Comparison of ENCODE assay signal across 8 worm cellular contexts in genomic region chrIII:6116281-6116886, ce11.
A peak's percentile ranks its signal among the peaks of the same experiment; 100 is the strongest.
TF ChIP-seq lines count a peak whose summit lies in the region.

Gene nmt-1, minus strand, starts transcription at chrIII:6116331.

TF ChIP-seq in whole organism, L1 larva, 84 proteins besides CTCF, POLR2A, EP300 and RAD21 (continues in another document):
- no peak for TF ChIP-seq ama-1 (optimal IDR thresholded peaks at IDR 0.05; lab: Kevin White, UChicago)
- TF ChIP-seq F16B12.6 (tag; optimal IDR thresholded peaks at IDR 0.05; lab: Kevin White, UChicago): peak; percentile 97
- TF ChIP-seq swsn-7 (tag; optimal IDR thresholded peaks at IDR 0.05; lab: Kevin White, UChicago): peak; percentile 36
- no peak for TF ChIP-seq mab-9 (GFP tag; IDR thresholded peaks at IDR 0.05; lab: Robert Waterston, UW)
- TF ChIP-seq aly-2 (tag; optimal IDR thresholded peaks at IDR 0.05; lab: Kevin White, UChicago): no peak
- no peak for TF ChIP-seq pqm-1 (tag; optimal IDR thresholded peaks at IDR 0.05; lab: Kevin White, UChicago)
- TF ChIP-seq lsy-2 (tag; optimal IDR thresholded peaks at IDR 0.05; lab: Kevin White, UChicago): peak; percentile 71
- peak; percentile 60 for TF ChIP-seq nhr-19 (GFP tag; conservative IDR thresholded peaks at IDR 0.05; lab: Robert Waterston, UW)
- TF ChIP-seq C04F5.9 (tag; optimal IDR thresholded peaks at IDR 0.05; lab: Kevin White, UChicago): peak; percentile 25
- TF ChIP-seq ceh-82 (tag; optimal IDR thresholded peaks at IDR 0.05; lab: Kevin White, UChicago): peak in 2 of 3 experiments; percentile 7 to 12
- TF ChIP-seq isw-1 (GFP tag; IDR thresholded peaks at IDR 0.05; lab: Robert Waterston, UW): peak; percentile 56

TF ChIP-seq in whole organism, L2 larva, 48 proteins besides CTCF, POLR2A, EP300 and RAD21 (continues in another document):
- TF ChIP-seq nhr-23 (tag; optimal IDR thresholded peaks at IDR 0.05; lab: Kevin White, UChicago) (no peak), unc-62 (GFP tag; optimal IDR thresholded peaks at IDR 0.05; lab: Kevin White, UChicago) (no peak), unc-55 (GFP tag; optimal IDR thresholded peaks at IDR 0.05; lab: Kevin White, UChicago) (peak; percentile 57), mab-5 (tag; optimal IDR thresholded peaks at IDR 0.05; lab: Kevin White, UChicago) (peak; percentile 24), F13H6.1 (tag; optimal IDR thresholded peaks at IDR 0.05; lab: Kevin White, UChicago) (peak; percentile 11), nhr-129 (tag; optimal IDR thresholded peaks at IDR 0.05; lab: Kevin White, UChicago) (peak; percentile 61), sma-9 (GFP tag; optimal IDR thresholded peaks at IDR 0.05; lab: Kevin White, UChicago) (peak; percentile 52), sma-9 (tag; optimal IDR thresholded peaks at IDR 0.05; lab: Kevin White, UChicago) (no peak), elt-1 (tag; optimal IDR thresholded peaks at IDR 0.05; lab: Kevin White, UChicago) (no peak), ceh-16 (tag; optimal IDR thresholded peaks at IDR 0.05; lab: Kevin White, UChicago) (no peak), nhr-12 (tag; optimal IDR thresholded peaks at IDR 0.05; lab: Kevin White, UChicago) (no peak), elt-3 (tag; optimal IDR thresholded peaks at IDR 0.05; lab: Kevin White, UChicago) (no peak)

TF ChIP-seq in whole organism, L3 larva, 47 proteins besides CTCF, POLR2A, EP300 and RAD21 (continues in another document):
- TF ChIP-seq mml-1 (tag; optimal IDR thresholded peaks at IDR 0.05; lab: Kevin White, UChicago) (no peak), elt-3 (tag; optimal IDR thresholded peaks at IDR 0.05; lab: Kevin White, UChicago) (no peak), nhr-12 (tag; optimal IDR thresholded peaks at IDR 0.05; lab: Kevin White, UChicago) (no peak), fkh-2 (tag; optimal IDR thresholded peaks at IDR 0.05; lab: Kevin White, UChicago) (no peak), ztf-11 (tag; optimal IDR thresholded peaks at IDR 0.05; lab: Kevin White, UChicago) (no peak), lsy-12 (tag; optimal IDR thresholded peaks at IDR 0.05; lab: Kevin White, UChicago) (no peak), pha-4 (tag; optimal IDR thresholded peaks at IDR 0.05; lab: Kevin White, UChicago) (peak; percentile 43), jun-1 (tag; optimal IDR thresholded peaks at IDR 0.05; lab: Kevin White, UChicago) (no peak), ZK546.5 (tag; optimal IDR thresholded peaks at IDR 0.05; lab: Kevin White, UChicago) (no peak), skn-1 (tag; optimal IDR thresholded peaks at IDR 0.05; lab: Kevin White, UChicago) (peak; percentile 49), nhr-237 (tag; optimal IDR thresholded peaks at IDR 0.05; lab: Kevin White, UChicago) (no peak), unc-62 (GFP tag; optimal IDR thresholded peaks at IDR 0.05; lab: Kevin White, UChicago) (no peak), sea-2 (GFP tag; optimal IDR thresholded peaks at IDR 0.05; lab: Kevin White, UChicago) (no peak)

TF ChIP-seq in whole organism, L4 larva, 104 proteins besides CTCF, POLR2A, EP300 and RAD21:
- TF ChIP-seq mes-2 (tag; optimal IDR thresholded peaks at IDR 0.05; lab: Kevin White, UChicago; ENCODE audit: poor library complexity, severe bottlenecking) (peak; percentile 51), egl-27 (tag; optimal IDR thresholded peaks at IDR 0.05; lab: Kevin White, UChicago) (no peak), aly-2 (tag; optimal IDR thresholded peaks at IDR 0.05; lab: Kevin White, UChicago) (no peak), fkh-10 (GFP tag; optimal IDR thresholded peaks at IDR 0.05; lab: Kevin White, UChicago) (no peak), ctbp-1 (GFP tag; IDR thresholded peaks at IDR 0.05; lab: Robert Waterston, UW) (no peak), dpl-1 (GFP tag; optimal IDR thresholded peaks at IDR 0.05; lab: Kevin White, UChicago) (peak; percentile 52), aha-1 (tag; lab: Kevin White, UChicago) (peak; percentile 86), zfp-3 (GFP tag; conservative IDR thresholded peaks at IDR 0.05; lab: Robert Waterston, UW) (no peak), T26A8.4 (GFP tag; IDR thresholded peaks at IDR 0.05; lab: Robert Waterston, UW) (0 out of 2 replicates have a peak, but pooled peaks have one; percentile 20), zfp-2 (tag; optimal IDR thresholded peaks at IDR 0.05; lab: Kevin White, UChicago) (no peak), hmg-1.1 (GFP tag; IDR thresholded peaks at IDR 0.05; lab: Robert Waterston, UW) (peak; percentile 55), arid-1 (GFP tag; conservative IDR thresholded peaks at IDR 0.05; lab: Robert Waterston, UW) (no peak)

TF ChIP-seq in whole organism, early embryonic, 17 proteins besides CTCF, POLR2A, EP300 and RAD21:
- TF ChIP-seq ceh-13 (GFP tag; optimal IDR thresholded peaks at IDR 0.05; lab: Kevin White, UChicago) (no peak), tra-4 (tag; optimal IDR thresholded peaks at IDR 0.05; lab: Kevin White, UChicago) (no peak), F13C5.2 (tag; optimal IDR thresholded peaks at IDR 0.05; lab: Kevin White, UChicago) (peak; percentile 41)

TF ChIP-seq in whole organism, late embryonic, 69 proteins besides CTCF, POLR2A, EP300 and RAD21 (continues in another document):
- no peak for TF ChIP-seq fax-1 (tag; optimal IDR thresholded peaks at IDR 0.05; lab: Kevin White, UChicago)
- TF ChIP-seq lim-6 (tag; optimal IDR thresholded peaks at IDR 0.05; lab: Kevin White, UChicago): no peak
- no peak for TF ChIP-seq ceh-48 (tag; optimal IDR thresholded peaks at IDR 0.05; lab: Kevin White, UChicago)
- TF ChIP-seq hlh-30 (tag; optimal IDR thresholded peaks at IDR 0.05; lab: Kevin White, UChicago; ENCODE audit: insufficient read depth): no peak
- no peak for TF ChIP-seq pag-3 (tag; optimal IDR thresholded peaks at IDR 0.05; lab: Kevin White, UChicago; ENCODE audit: borderline replicate concordance)
- no peak for TF ChIP-seq eyg-1 (tag; optimal IDR thresholded peaks at IDR 0.05; lab: Kevin White, UChicago)
- TF ChIP-seq K02D7.2 (tag; optimal IDR thresholded peaks at IDR 0.05; lab: Kevin White, UChicago): no peak
- no peak for TF ChIP-seq ahr-1 (tag; optimal IDR thresholded peaks at IDR 0.05; lab: Kevin White, UChicago)
- no peak for TF ChIP-seq fkh-10 (GFP tag; optimal IDR thresholded peaks at IDR 0.05; lab: Kevin White, UChicago)
- peak; percentile 7 for TF ChIP-seq gmeb-2 (tag; optimal IDR thresholded peaks at IDR 0.05; lab: Kevin White, UChicago)
- no peak for TF ChIP-seq ceh-34 (tag; optimal IDR thresholded peaks at IDR 0.05; lab: Kevin White, UChicago)
- peak; percentile 42 for TF ChIP-seq unc-42 (tag; optimal IDR thresholded peaks at IDR 0.05; lab: Kevin White, UChicago)
- peak; percentile 21 for TF ChIP-seq unc-55 (GFP tag; optimal IDR thresholded peaks at IDR 0.05; lab: Kevin White, UChicago)
- TF ChIP-seq nfya-1 (tag; optimal IDR thresholded peaks at IDR 0.05; lab: Kevin White, UChicago): peak; percentile 28
- no peak for TF ChIP-seq hlh-15 (tag; optimal IDR thresholded peaks at IDR 0.05; lab: Kevin White, UChicago)
- no peak for TF ChIP-seq pat-9 (tag; optimal IDR thresholded peaks at IDR 0.05; lab: Kevin White, UChicago)

TF ChIP-seq in whole organism, mixed stage, embryonic, 35 proteins besides CTCF, POLR2A, EP300 and RAD21:
- peak; percentile 73 for TF ChIP-seq ces-1 (GFP tag; optimal IDR thresholded peaks at IDR 0.05; lab: Kevin White, UChicago)
- TF ChIP-seq lin-13 (tag; optimal IDR thresholded peaks at IDR 0.05; lab: Kevin White, UChicago): no peak
- TF ChIP-seq lsy-2 (tag; optimal IDR thresholded peaks at IDR 0.05; lab: Kevin White, UChicago): peak; percentile 53
- peak; percentile 19 for TF ChIP-seq mep-1 (tag; optimal IDR thresholded peaks at IDR 0.05; lab: Kevin White, UChicago)
- TF ChIP-seq bed-3 (GFP tag; optimal IDR thresholded peaks at IDR 0.05; lab: Kevin White, UChicago): no peak
TF ChIP-seq in whole organism, mixed stage, embryonic: peak in this region for 3.

TF ChIP-seq in whole organism, young adult, 124 proteins besides CTCF, POLR2A, EP300 and RAD21 (continues in another document):
- TF ChIP-seq F33H1.4 (GFP tag; IDR thresholded peaks at IDR 0.05; lab: Robert Waterston, UW) (peak; percentile 31), hsf-1 (GFP tag; IDR thresholded peaks at IDR 0.05; lab: Robert Waterston, UW) (no peak), ztf-26 (tag; optimal IDR thresholded peaks at IDR 0.05; lab: Kevin White, UChicago) (no peak), snpc-1.3 (tag; optimal IDR thresholded peaks at IDR 0.05; lab: Kevin White, UChicago; ENCODE audit: insufficient read depth) (no peak), let-607 (tag; optimal IDR thresholded peaks at IDR 0.05; lab: Kevin White, UChicago) (no peak), sptf-2 (GFP tag; optimal IDR thresholded peaks at IDR 0.05; lab: Kevin White, UChicago) (no peak), lir-1 (GFP tag; conservative IDR thresholded peaks at IDR 0.05; lab: Robert Waterston, UW) (no peak), die-1 (tag; optimal IDR thresholded peaks at IDR 0.05; lab: Kevin White, UChicago) (no peak), T07F8.4 (tag; optimal IDR thresholded peaks at IDR 0.05; lab: Kevin White, UChicago) (no peak), chd-7 (tag; optimal IDR thresholded peaks at IDR 0.05; lab: Kevin White, UChicago) (no peak), hmg-20 (GFP tag; IDR thresholded peaks at IDR 0.05; lab: Robert Waterston, UW) (no peak), tbp1 (GFP tag; optimal IDR thresholded peaks at IDR 0.05; lab: Kevin White, UChicago) (no peak), ceh-27 (GFP tag; optimal IDR thresholded peaks at IDR 0.05; lab: Kevin White, UChicago) (peak; percentile 16), ztf-18 (tag; optimal IDR thresholded peaks at IDR 0.05; lab: Kevin White, UChicago) (no peak), ztf-6 (GFP tag; IDR thresholded peaks at IDR 0.05; lab: Robert Waterston, UW) (no peak), lin-54 (GFP tag; optimal IDR thresholded peaks at IDR 0.05; lab: Kevin White, UChicago) (no peak), rec-8 (tag; optimal IDR thresholded peaks at IDR 0.05; lab: Kevin White, UChicago) (no peak), rpc-1 (optimal IDR thresholded peaks at IDR 0.05; lab: Kevin White, UChicago) (no peak), rpc-1 (tag; optimal IDR thresholded peaks at IDR 0.05; lab: Kevin White, UChicago) (no peak), madf-3 (GFP tag; IDR thresholded peaks at IDR 0.05; lab: Robert Waterston, UW) (no peak), madf-6 (GFP tag; IDR thresholded peaks at IDR 0.05; lab: Robert Waterston, UW) (peak; percentile 54; the same call in 1 of the 2 replicates), snpc-3.4 (tag; optimal IDR thresholded peaks at IDR 0.05; lab: Kevin White, UChicago) (no peak), cebp-2 (GFP tag; IDR thresholded peaks at IDR 0.05; lab: Robert Waterston, UW) (no peak), bed-2 (GFP tag; IDR thresholded peaks at IDR 0.05; lab: Robert Waterston, UW) (no peak), rcor-1 (GFP tag; IDR thresholded peaks at IDR 0.05; lab: Robert Waterston, UW) (no peak), C17E4.6 (GFP tag; IDR thresholded peaks at IDR 0.05; lab: Robert Waterston, UW) (no peak), bed-1 (GFP tag; IDR thresholded peaks at IDR 0.05; lab: Robert Waterston, UW) (no peak), lsy-27 (tag; optimal IDR thresholded peaks at IDR 0.05; lab: Kevin White, UChicago; ENCODE audit: borderline replicate concordance, insufficient read depth) (no peak), K12H6.12 (tag; optimal IDR thresholded peaks at IDR 0.05; lab: Kevin White, UChicago) (no peak), ceh-79 (tag; optimal IDR thresholded peaks at IDR 0.05; lab: Kevin White, UChicago) (no peak)
